Fruit fly (Drosophila melanogaster) whole organism, wandering third instar larva: ENCODE data around the gene tra.
A peak's percentile ranks its signal among the peaks of the same experiment; 100 is the strongest.
"Not testable (repeated sequence)": the region's sequence is repeated elsewhere in the genome, so short reads cannot be mapped to it uniquely, and the experiment has no call there.

Experiments used
- Abd-B ChIP-seq: fragments of >200 bp; optimal IDR thresholded peaks from 2 replicates; lab custom pipeline; 2017; ENCODE audit warnings: missing biosample characterization, missing genetic modification characterization
- CrebA ChIP-seq: fragments of 200-800 bp; sonication (Bioruptor generic); optimal IDR thresholded peaks from 2 replicates; lab custom pipeline; 2016; ENCODE audit warnings: missing biosample characterization, mild to moderate bottlenecking, missing genetic modification characterization, borderline replicate concordance
- Dfd ChIP-seq: fragments of >200 bp; optimal IDR thresholded peaks from 2 replicates; lab custom pipeline; 2017; ENCODE audit warnings: missing biosample characterization, missing genetic modification characterization
- Dif ChIP-seq: fragments of 200-275, 200-300 bp; sonication (Bioruptor generic); optimal IDR thresholded peaks from 2 replicates; lab custom pipeline; 2018; ENCODE audit warnings: missing biosample characterization, missing genetic modification characterization; ENCODE audit not compliant: partially characterized antibody
- GATAd ChIP-seq: sonication (Bioruptor generic); optimal IDR thresholded peaks from 2 replicates; lab custom pipeline; 2016; ENCODE audit warnings: missing biosample characterization, missing genetic modification characterization
- Hnf4 ChIP-seq: fragments of 200-800 bp; sonication (Bioruptor generic); optimal IDR thresholded peaks from 2 replicates; lab custom pipeline; 2016; ENCODE audit warnings: missing biosample characterization, mild to moderate bottlenecking, missing genetic modification characterization
- Hr78 ChIP-seq: fragments of >200 bp; optimal IDR thresholded peaks from 2 replicates; lab custom pipeline; 2017; ENCODE audit warnings: missing biosample characterization, missing genetic modification characterization
- Hr83 ChIP-seq: fragments of 200-300 bp; sonication (Bioruptor generic); optimal IDR thresholded peaks from 2 replicates; lab custom pipeline; 2016; ENCODE audit warnings: missing biosample characterization, mild to moderate bottlenecking, missing genetic modification characterization, moderate library complexity; ENCODE audit not compliant: poor library complexity, severe bottlenecking
- Mio ChIP-seq: sonication (Bioruptor generic); optimal IDR thresholded peaks from 2 replicates; lab custom pipeline; 2016; ENCODE audit warnings: missing biosample characterization, missing genetic modification characterization
- Myc ChIP-seq: fragments of >200 bp; optimal IDR thresholded peaks from 2 replicates; lab custom pipeline; 2017
- Sp1 ChIP-seq: fragments of 200-800 bp; sonication (Bioruptor generic); optimal IDR thresholded peaks from 3 replicates; lab custom pipeline; 2019; ENCODE audit warnings: missing biosample characterization, mild to moderate bottlenecking, missing genetic modification characterization, moderate library complexity
- Vsx2 ChIP-seq: fragments of 200-300, 225-300 bp; sonication (Bioruptor generic); optimal IDR thresholded peaks from 2 replicates; lab custom pipeline; 2018; ENCODE audit warnings: missing biosample characterization, missing genetic modification characterization; ENCODE audit not compliant: partially characterized antibody
- br ChIP-seq: fragments of 200-800 bp; sonication (Bioruptor generic); optimal IDR thresholded peaks from 2 replicates; lab custom pipeline; 2016; ENCODE audit warnings: missing biosample characterization, missing genetic modification characterization
- brk ChIP-seq: fragments of 200-800 bp; sonication (Bioruptor generic); optimal IDR thresholded peaks from 2 replicates; lab custom pipeline; 2016; ENCODE audit warnings: missing biosample characterization, mild to moderate bottlenecking, missing genetic modification characterization
- dl ChIP-seq, 2 experiments: fragments of 175-275, 200-275 bp in 1 of 2; fragments of 200-275 bp in 1 of 2; sonication (Bioruptor generic); optimal IDR thresholded peaks; lab custom pipeline; 2018; ENCODE audit warnings: mild to moderate bottlenecking in 2 of 2, missing biosample characterization in 2 of 2, missing genetic modification characterization in 2 of 2, moderate library complexity in 2 of 2; ENCODE audit not compliant: partially characterized antibody in 2 of 2, insufficient read depth in 1 of 2
- dmrt93B ChIP-seq: fragments of 200-800 bp; sonication (Bioruptor generic); optimal IDR thresholded peaks from 2 replicates; lab custom pipeline; 2018; ENCODE audit warnings: missing biosample characterization, mild to moderate bottlenecking, missing genetic modification characterization
- dsf ChIP-seq: sonication (Bioruptor generic); optimal IDR thresholded peaks from 2 replicates; lab custom pipeline; 2016; ENCODE audit warnings: missing biosample characterization, missing genetic modification characterization, borderline replicate concordance
- ey ChIP-seq: fragments of 200-800 bp; sonication (Bioruptor generic); optimal IDR thresholded peaks from 2 replicates; lab custom pipeline; 2016; ENCODE audit warnings: missing biosample characterization, missing genetic modification characterization
- fru ChIP-seq: fragments of 200-800 bp; sonication (Bioruptor generic); optimal IDR thresholded peaks from 3 replicates; lab custom pipeline; 2016; ENCODE audit warnings: missing biosample characterization, mild to moderate bottlenecking, missing genetic modification characterization
- jim ChIP-seq: fragments of 175-275, 200-325 bp; sonication (Bioruptor generic); optimal IDR thresholded peaks from 2 replicates; lab custom pipeline; 2016; ENCODE audit warnings: missing biosample characterization, mild to moderate bottlenecking, missing genetic modification characterization
- lola ChIP-seq: fragments of >200 bp; optimal IDR thresholded peaks from 2 replicates; lab custom pipeline; 2017; ENCODE audit warnings: missing biosample characterization, missing genetic modification characterization
- pan ChIP-seq: fragments of >200 bp; optimal IDR thresholded peaks from 2 replicates; lab custom pipeline; 2017
- psq ChIP-seq: fragments of 200-800 bp; sonication (Bioruptor generic); optimal IDR thresholded peaks from 3 replicates; lab custom pipeline; 2017; ENCODE audit warnings: missing biosample characterization, mild to moderate bottlenecking, missing genetic modification characterization, moderate library complexity
- rgr ChIP-seq: fragments of 200-800 bp; sonication (Bioruptor generic); optimal IDR thresholded peaks from 3 replicates; lab custom pipeline; 2016; ENCODE audit warnings: missing biosample characterization, mild to moderate bottlenecking, missing genetic modification characterization
- sv ChIP-seq: fragments of 200-800 bp; sonication (Bioruptor generic); optimal IDR thresholded peaks from 3 replicates; lab custom pipeline; 2016; ENCODE audit warnings: missing biosample characterization, missing genetic modification characterization
- tai ChIP-seq: sonication (Bioruptor generic); optimal IDR thresholded peaks from 2 replicates; lab custom pipeline; 2016; ENCODE audit warnings: missing biosample characterization, missing genetic modification characterization
- usp ChIP-seq: fragments of >200 bp; optimal IDR thresholded peaks from 2 replicates; lab custom pipeline; 2017; ENCODE audit warnings: missing biosample characterization, missing genetic modification characterization
- woc ChIP-seq: sonication (Bioruptor generic); optimal IDR thresholded peaks from 2 replicates; lab custom pipeline; 2016; ENCODE audit warnings: missing biosample characterization, mild to moderate bottlenecking, missing genetic modification characterization

The tra gene

dm6 chr3L:16573234-16573633, 17.6 kb downstream of the tra start, which contains the start of gene Mipp1:
Gene Mipp1, minus strand, starts transcription at chr3L:16573334.
- not testable (repeated sequence) for TF ChIP-seq fru; pan (lab: Kevin White, UChicago); lola (GFP tag; lab: Kevin White, UChicago)

dm6 chr3L:16572208-16572607, 18.6 kb downstream of the tra start:
- TF ChIP-seq Hr78 (GFP tag; lab: Kevin White, UChicago): no peak
- peak; percentile 15 for TF ChIP-seq Dif (GFP tag; lab: Kevin White, UChicago)
- TF ChIP-seq Hnf4 (GFP tag; lab: Kevin White, UChicago): peak; percentile 13
- peak in 1 of 2 experiments; percentile 44 for TF ChIP-seq dl (GFP tag; optimal IDR thresholded peaks at IDR 0.05; lab: Kevin White, UChicago; ENCODE audit: insufficient read depth in 1 of 2, partially characterized antibody in 2 of 2)

- TF ChIP-seq Myc (lab: Kevin White, UChicago): no peak
Observed at dm6 chr3L:16571739-16572063, 19.1 kb downstream of the tra start.

dm6 chr3L:16571014-16571738, 19.7 kb downstream of the tra start:
- TF ChIP-seq lola (GFP tag; lab: Kevin White, UChicago) (no peak), psq (GFP tag; lab: Kevin White, UChicago) (no peak), dsf (GFP tag; lab: Kevin White, UChicago) (no peak), Hr83 (no peak), dmrt93B (no peak), Sp1 (no peak), brk (GFP tag; lab: Kevin White, UChicago) (no peak), jim (GFP tag; lab: Kevin White, UChicago) (no peak), rgr (GFP tag; lab: Kevin White, UChicago) (no peak), ey (GFP tag; lab: Kevin White, UChicago) (no peak), Abd-B (GFP tag; lab: Kevin White, UChicago) (no peak), br (GFP tag; lab: Kevin White, UChicago) (no peak), Mio (GFP tag; lab: Kevin White, UChicago) (no peak), GATAd (GFP tag; lab: Kevin White, UChicago) (no peak), Dfd (no peak), sv (GFP tag; lab: Kevin White, UChicago) (no peak), pan (lab: Kevin White, UChicago) (no peak), CrebA (no peak)

- TF ChIP-seq CrebA (no peak), Dfd (no peak), Hr83 (no peak), dl (GFP tag; optimal IDR thresholded peaks at IDR 0.05; lab: Kevin White, UChicago; ENCODE audit: insufficient read depth in 1 of 2, partially characterized antibody in 2 of 2) (no peak), woc (no peak), sv (GFP tag; lab: Kevin White, UChicago) (no peak), tai (no peak), Vsx2 (GFP tag; lab: Kevin White, UChicago) (no peak), usp (GFP tag; lab: Kevin White, UChicago) (no peak), jim (GFP tag; lab: Kevin White, UChicago) (no peak)
- TF ChIP-seq, all 38 proteins: peak for 0
Observed at dm6 chr3L:16569456-16569855, 21.4 kb downstream of the tra start.

dm6 chr3L:16567495-16567894, 23.4 kb downstream of the tra start:
- TF ChIP-seq sv (GFP tag; lab: Kevin White, UChicago) (peak; percentile 14), Myc (lab: Kevin White, UChicago) (no peak)
